Worm (Caenorhabditis elegans) whole organism, midembryonic: Measurements from ENCODE around the gene ZK370.6.

ENCODE experiments used
- T22C8.4 ChIP-seq: fragments of 200-800 bp; sonication (Bioruptor generic); IDR thresholded peaks from 2 replicates; pipeline ENCODE4 v1.3.6; 2022; ENCODE audit warnings: missing genetic modification characterization, missing compliant biosample characterization
- cog-1 ChIP-seq: sonication (generic microtip); optimal IDR thresholded peaks from 2 replicates; lab custom pipeline; 2016; ENCODE audit warnings: missing genetic modification characterization, missing compliant biosample characterization
- flt-1 ChIP-seq: fragments of 200-800 bp; sonication (Bioruptor generic); IDR thresholded peaks from 2 replicates; pipeline ENCODE4 v1.3.6; 2022; ENCODE audit warnings: missing genetic modification characterization, missing compliant biosample characterization
- klf-2 ChIP-seq: fragments of 200-800 bp; sonication (Bioruptor generic); conservative IDR thresholded peaks from 2 replicates; pipeline ENCODE4 v1.3.6; 2022; ENCODE audit warnings: missing genetic modification reagents, missing genetic modification characterization, missing compliant biosample characterization
- med-1 ChIP-seq: sonication (generic microtip); optimal IDR thresholded peaks from 2 replicates; lab custom pipeline; 2017; ENCODE audit warnings: missing genetic modification characterization, mild to moderate bottlenecking, missing compliant biosample characterization, antibody characterized with exemption, missing genetic modification reagents; ENCODE audit not compliant: insufficient read depth
- ref-1 ChIP-seq: fragments of 200-800 bp; sonication (Bioruptor generic); conservative IDR thresholded peaks from 2 replicates; pipeline ENCODE4 v1.3.6; 2022; ENCODE audit warnings: missing genetic modification reagents, missing genetic modification characterization, missing compliant biosample characterization
- tab-1 ChIP-seq: fragments of 200-800 bp; sonication (Bioruptor generic); IDR thresholded peaks from 2 replicates; pipeline ENCODE4 v1.3.6; 2022; ENCODE audit warnings: missing genetic modification characterization, missing compliant biosample characterization
- ztf-23 ChIP-seq: fragments of 200-800 bp; sonication (Bioruptor generic); IDR thresholded peaks from 2 replicates; pipeline ENCODE4 v1.3.6; 2022; ENCODE audit warnings: missing genetic modification reagents, missing genetic modification characterization, missing compliant biosample characterization
- ztf-29 ChIP-seq: fragments of 200-800 bp; sonication (Bioruptor generic); IDR thresholded peaks from 2 replicates; pipeline ENCODE4 v1.3.6; 2022; ENCODE audit warnings: missing genetic modification reagents, missing genetic modification characterization, missing compliant biosample characterization

ZK370.6 gene

DNA sequence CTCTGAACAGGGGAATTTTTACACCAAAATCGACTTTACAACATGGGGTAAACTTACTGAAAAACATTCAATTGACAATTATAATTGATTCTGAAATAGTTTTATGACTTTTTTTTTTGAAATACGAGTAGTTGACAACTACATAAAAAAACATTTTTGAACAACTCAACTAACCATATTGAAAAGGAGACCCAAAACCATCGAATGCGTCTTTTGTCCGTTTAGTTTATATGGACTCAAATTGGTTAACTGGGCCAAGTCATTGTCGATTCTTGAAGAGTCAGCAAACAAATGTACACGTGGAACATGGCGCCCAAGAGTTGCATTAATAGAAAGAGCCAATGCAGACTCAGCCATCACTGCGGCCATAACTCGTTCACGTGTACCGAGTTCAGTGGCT is 22.8 kb upstream of the ZK370.6 start:
- TF ChIP-seq T22C8.4 (GFP tag; lab: Robert Waterston, UW) (no peak), klf-2 (no peak), ref-1 (no peak), cog-1 (no peak), ztf-29 (GFP tag; lab: Robert Waterston, UW) (no peak), tab-1 (GFP tag; lab: Robert Waterston, UW) (no peak), med-1 (GFP tag; lab: Kevin White, UChicago) (no peak), ztf-23 (GFP tag; lab: Robert Waterston, UW) (no peak), flt-1 (GFP tag; lab: Robert Waterston, UW) (no peak)

DNA sequence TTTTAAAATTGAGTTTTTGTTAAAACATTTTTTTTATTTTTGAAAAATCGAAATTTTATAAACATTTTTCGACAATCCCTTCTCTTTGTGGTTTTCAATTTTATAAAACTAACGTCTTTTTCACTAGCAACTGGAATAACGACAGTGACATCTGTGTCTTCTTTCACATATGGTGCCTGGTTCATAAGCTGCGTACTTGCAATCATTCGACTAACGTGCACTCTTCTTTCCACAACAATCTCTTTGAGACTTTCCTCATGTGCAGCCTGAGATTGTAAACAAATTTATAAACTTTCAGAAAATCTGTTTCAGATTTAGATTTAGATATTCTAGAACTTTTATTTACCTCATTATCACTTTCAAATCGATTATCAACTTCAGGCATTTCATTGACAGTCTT is 21.4 kb upstream of the ZK370.6 start:
- TF ChIP-seq med-1 (GFP tag; lab: Kevin White, UChicago), result no peak
- no peak for TF ChIP-seq tab-1 (GFP tag; lab: Robert Waterston, UW)
- TF ChIP-seq T22C8.4 (GFP tag; lab: Robert Waterston, UW), result no peak
- no peak for TF ChIP-seq flt-1 (GFP tag; lab: Robert Waterston, UW)
- no peak for TF ChIP-seq klf-2
- TF ChIP-seq ztf-29 (GFP tag; lab: Robert Waterston, UW), result no peak
- TF ChIP-seq ref-1, result no peak
- TF ChIP-seq cog-1, result no peak
- TF ChIP-seq ztf-23 (GFP tag; lab: Robert Waterston, UW), result no peak

DNA sequence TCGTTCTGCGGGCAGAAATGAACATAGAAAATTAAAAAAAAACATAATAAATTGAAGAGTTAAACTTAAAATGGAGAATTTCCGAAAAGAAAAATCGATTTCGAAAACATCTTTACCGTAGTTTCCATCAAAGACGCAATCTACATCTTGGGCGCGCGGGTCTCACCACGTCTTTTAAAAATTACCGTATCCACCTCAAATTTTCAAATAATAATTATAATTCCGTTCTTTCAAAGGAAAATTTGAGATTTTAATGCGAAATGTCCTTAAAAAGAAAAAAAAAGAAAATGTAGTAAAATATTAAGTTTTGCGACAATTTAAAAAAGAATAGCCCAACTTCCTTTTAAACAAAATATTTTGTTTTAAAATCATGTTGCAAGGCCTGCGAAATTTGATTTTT is 19.5 kb upstream of the ZK370.6 start:
- TF ChIP-seq ztf-23 (GFP tag; lab: Robert Waterston, UW), result no peak
- no peak for TF ChIP-seq klf-2
- TF ChIP-seq ref-1, result no peak
- no peak for TF ChIP-seq ztf-29 (GFP tag; lab: Robert Waterston, UW)
- no peak for TF ChIP-seq med-1 (GFP tag; lab: Kevin White, UChicago)

DNA sequence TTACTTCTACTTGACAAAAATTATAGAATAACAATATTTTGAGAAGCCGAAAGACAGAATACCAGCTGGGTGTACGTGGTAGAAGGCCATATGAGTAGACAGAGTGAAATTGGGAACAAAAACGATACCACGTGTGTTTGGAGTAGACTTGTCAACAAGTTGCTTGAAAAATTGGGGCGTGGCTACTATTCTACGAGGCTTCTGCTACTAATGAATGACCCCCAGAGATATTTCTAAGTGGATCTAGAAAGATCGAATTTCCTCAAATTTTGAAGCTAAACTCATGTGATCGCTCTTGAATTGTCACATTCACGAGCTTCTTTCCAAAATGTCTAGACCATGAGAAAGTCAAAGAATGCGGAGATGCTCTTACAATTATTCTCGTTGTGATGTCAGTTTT is 18.4 kb upstream of the ZK370.6 start:
- TF ChIP-seq T22C8.4 (GFP tag; lab: Robert Waterston, UW) (no peak), tab-1 (GFP tag; lab: Robert Waterston, UW) (no peak), ztf-29 (GFP tag; lab: Robert Waterston, UW) (no peak), ref-1 (no peak), med-1 (GFP tag; lab: Kevin White, UChicago) (no peak), klf-2 (no peak), flt-1 (GFP tag; lab: Robert Waterston, UW) (no peak), ztf-23 (GFP tag; lab: Robert Waterston, UW) (no peak), cog-1 (no peak)

DNA sequence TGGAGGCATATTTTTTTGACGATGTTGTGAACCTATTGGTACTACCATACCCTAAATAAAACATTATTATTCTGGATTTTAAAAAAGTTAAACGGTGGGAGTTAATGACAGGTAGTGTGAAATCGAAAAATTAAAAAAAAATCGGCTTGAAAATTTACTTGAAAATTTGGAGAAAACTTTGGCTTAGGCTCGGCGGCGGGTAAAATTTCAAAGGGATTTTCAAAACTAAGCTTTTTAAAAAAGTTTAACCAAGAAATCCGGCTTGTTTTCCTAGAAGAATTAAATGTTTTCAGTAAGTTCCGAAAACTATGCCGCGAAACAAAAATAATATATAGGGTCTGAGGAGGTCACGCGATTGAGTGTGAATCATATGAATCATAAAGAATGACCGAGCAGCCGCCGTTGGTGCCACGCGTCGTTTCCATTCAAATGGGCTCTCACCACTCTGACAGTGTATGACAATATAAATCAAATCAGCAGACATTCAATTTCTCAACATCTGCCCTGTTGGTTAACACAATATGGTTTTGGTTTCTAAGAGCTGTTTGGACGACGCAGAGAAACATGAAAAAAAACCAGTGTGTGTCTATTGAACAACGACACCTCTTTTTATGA is 17.5 kb upstream of the ZK370.6 start, which contains the start of gene aak-1:
Gene aak-1 (minus strand): TSS at position 51 of the 615 bp plus-strand sequence.
- no peak for TF ChIP-seq klf-2
- no peak for TF ChIP-seq T22C8.4 (GFP tag; lab: Robert Waterston, UW)
- no peak for TF ChIP-seq cog-1
- TF ChIP-seq tab-1 (GFP tag; lab: Robert Waterston, UW), result no peak
- no peak for TF ChIP-seq flt-1 (GFP tag; lab: Robert Waterston, UW)
- no peak for TF ChIP-seq med-1 (GFP tag; lab: Kevin White, UChicago)
- TF ChIP-seq ztf-29 (GFP tag; lab: Robert Waterston, UW), result no peak
- no peak for TF ChIP-seq ref-1
- TF ChIP-seq ztf-23 (GFP tag; lab: Robert Waterston, UW), result no peak

DNA sequence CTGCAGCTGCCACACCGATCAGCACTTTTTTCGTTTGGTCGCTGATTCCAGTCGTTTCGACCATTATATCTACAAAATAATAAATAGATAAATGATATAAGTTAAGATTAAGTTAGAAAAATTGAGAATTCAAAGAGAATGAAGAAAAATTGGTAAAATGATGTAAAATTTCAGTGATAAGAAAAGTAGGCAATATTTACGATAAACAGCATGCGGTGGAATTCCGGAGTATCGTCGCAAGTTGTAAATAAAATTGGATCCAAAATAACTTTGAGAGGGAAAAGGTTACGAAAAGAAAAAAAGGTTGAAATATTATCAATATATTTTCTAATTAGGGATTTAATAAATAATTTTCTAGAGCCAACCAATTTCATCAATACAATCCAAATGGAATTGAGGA is 11.0 kb upstream of the ZK370.6 start, which contains the start of gene tomm-70:
Gene tomm-70 (minus strand): TSS at position 69 of the 400 bp plus-strand sequence.
- TF ChIP-seq cog-1 (no peak), tab-1 (GFP tag; lab: Robert Waterston, UW) (no peak), ref-1 (no peak)

DNA sequence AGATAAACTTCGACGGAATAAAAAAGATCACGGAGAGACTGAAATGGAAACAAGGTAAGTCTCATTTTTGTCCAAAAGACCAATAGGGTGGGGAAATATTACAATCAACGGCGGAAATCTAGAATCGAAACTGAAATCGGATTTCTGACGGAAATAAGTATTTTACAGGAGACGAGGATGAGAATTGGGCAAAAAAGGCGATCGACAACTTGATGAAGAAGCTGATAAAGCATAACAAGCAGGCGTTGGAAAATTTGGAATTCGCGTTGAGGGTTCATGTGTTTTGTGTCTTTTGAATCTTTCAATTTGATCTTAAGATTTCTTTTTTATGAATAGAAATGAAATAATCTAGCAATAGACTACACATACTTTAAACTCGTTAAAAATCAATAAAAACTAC is 7.0 kb upstream of the ZK370.6 start, which contains the start of gene ugtp-1:
Gene ugtp-1 (minus strand): TSS at position 101 of the 400 bp plus-strand sequence.
- TF ChIP-seq flt-1 (GFP tag; lab: Robert Waterston, UW) (no peak), klf-2 (no peak), tab-1 (GFP tag; lab: Robert Waterston, UW) (no peak), ref-1 (no peak), T22C8.4 (GFP tag; lab: Robert Waterston, UW) (no peak), ztf-23 (GFP tag; lab: Robert Waterston, UW) (no peak), med-1 (GFP tag; lab: Kevin White, UChicago) (no peak), cog-1 (no peak), ztf-29 (GFP tag; lab: Robert Waterston, UW) (no peak)

DNA sequence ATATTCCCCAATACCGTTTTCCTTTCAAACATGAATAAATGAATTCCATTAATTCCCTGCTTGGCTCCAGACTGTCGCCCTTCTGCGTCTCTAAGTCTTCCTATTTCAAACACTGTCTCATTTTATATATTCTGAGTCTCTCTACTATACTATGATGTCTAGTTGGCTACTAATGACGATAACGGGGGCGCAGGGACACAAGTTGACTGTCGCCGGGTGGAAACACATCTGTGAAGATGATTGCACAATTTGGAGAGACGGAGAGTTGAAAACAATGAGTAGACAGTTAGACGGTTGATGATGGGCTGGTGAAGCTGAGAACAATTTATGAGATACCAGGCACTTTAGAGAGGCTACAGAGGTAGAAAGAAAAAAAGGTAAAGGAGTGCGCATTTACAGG is 5.8 kb upstream of the ZK370.6 start, which contains the start of gene sma-2:
Gene sma-2 (plus strand): TSS at position 194 of the 400 bp plus-strand sequence.
- TF ChIP-seq klf-2 (no peak), tab-1 (GFP tag; lab: Robert Waterston, UW) (no peak), flt-1 (GFP tag; lab: Robert Waterston, UW) (no peak), ztf-23 (GFP tag; lab: Robert Waterston, UW) (no peak), ztf-29 (GFP tag; lab: Robert Waterston, UW) (no peak), T22C8.4 (GFP tag; lab: Robert Waterston, UW) (no peak)

DNA sequence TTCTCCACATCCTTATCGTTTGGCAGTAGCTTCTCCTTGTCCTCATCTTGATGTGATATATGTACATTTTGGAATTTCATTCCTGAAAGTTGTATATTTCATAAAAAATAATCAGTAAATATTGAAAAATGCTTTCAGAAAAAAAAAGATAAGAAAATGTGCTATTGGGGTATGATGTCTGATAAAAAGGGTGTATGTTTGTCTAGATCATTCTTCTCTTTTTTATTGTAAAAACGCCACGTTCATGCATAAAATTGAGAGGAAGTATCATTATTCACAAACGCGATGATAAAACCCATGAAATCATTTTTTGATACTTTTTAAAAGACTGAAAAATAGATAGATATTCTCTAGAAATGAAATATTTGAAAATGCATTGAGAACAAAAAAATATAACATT is 5.0 kb upstream of the ZK370.6 start:
- TF ChIP-seq ztf-29 (GFP tag; lab: Robert Waterston, UW) (no peak), T22C8.4 (GFP tag; lab: Robert Waterston, UW) (no peak), klf-2 (no peak), med-1 (GFP tag; lab: Kevin White, UChicago) (no peak), tab-1 (GFP tag; lab: Robert Waterston, UW) (no peak), ztf-23 (GFP tag; lab: Robert Waterston, UW) (no peak), flt-1 (GFP tag; lab: Robert Waterston, UW) (no peak), cog-1 (no peak)

DNA sequence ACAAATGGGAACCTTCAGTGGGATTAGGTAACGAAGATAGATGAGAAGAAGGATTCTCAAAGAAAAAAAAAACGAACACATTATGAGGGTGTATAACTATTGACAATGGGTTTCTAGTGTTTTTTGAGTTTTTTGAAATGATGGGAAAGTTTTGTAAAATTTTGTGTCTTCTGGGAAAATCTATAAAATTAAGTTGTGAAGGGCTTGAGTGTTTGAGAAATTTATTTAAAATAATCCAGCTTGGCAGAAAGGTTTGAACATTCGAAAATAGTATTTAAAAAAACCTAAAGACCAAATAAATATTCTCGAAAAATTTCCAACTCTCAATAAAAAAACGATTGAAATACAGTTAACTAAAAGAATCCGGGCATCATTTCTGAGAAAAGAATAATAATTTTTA is 1.6 kb upstream of the ZK370.6 start:
- TF ChIP-seq cog-1 (no peak), ztf-29 (GFP tag; lab: Robert Waterston, UW) (no peak), T22C8.4 (GFP tag; lab: Robert Waterston, UW) (no peak), med-1 (GFP tag; lab: Kevin White, UChicago) (no peak), tab-1 (GFP tag; lab: Robert Waterston, UW) (no peak), klf-2 (no peak), flt-1 (GFP tag; lab: Robert Waterston, UW) (no peak), ztf-23 (GFP tag; lab: Robert Waterston, UW) (no peak), ref-1 (no peak)
